Worm (Caenorhabditis elegans) whole organism, L4 larva: Measurements from ENCODE around the gene cyp-33D1.

Experiments used
- ceh-82 ChIP-seq: sonication (generic microtip); optimal IDR thresholded peaks from 2 replicates; lab custom pipeline; 2017; ENCODE audit warnings: missing biosample characterization, missing genetic modification characterization
- nhr-25 ChIP-seq: sonication (generic microtip); optimal IDR thresholded peaks from 2 replicates; lab custom pipeline; 2017; ENCODE audit warnings: missing genetic modification characterization, mild to moderate bottlenecking, missing compliant biosample characterization, antibody characterized with exemption, moderate library complexity, borderline replicate concordance; ENCODE audit not compliant: insufficient read depth
- snpc-4 ChIP-seq: fragments of 150-350 bp; optimal IDR thresholded peaks from 2 replicates; lab custom pipeline; 2014; ENCODE audit warnings: missing biosample characterization, missing genetic modification characterization
- ztf-11 ChIP-seq: fragments of 150-350 bp; optimal IDR thresholded peaks from 2 replicates; lab custom pipeline; 2014; ENCODE audit warnings: missing biosample characterization, missing genetic modification characterization

ce11 chrV:16158391-16158790 is 17.3 kb downstream of the cyp-33D1 start, which contains the start of gene str-99:
- TF ChIP-seq ztf-11 (tag; lab: Kevin White, UChicago) (no peak), nhr-25 (tag; lab: Kevin White, UChicago) (no peak), snpc-4 (tag; lab: Kevin White, UChicago) (no peak), ceh-82 (no peak)
